Worm (Caenorhabditis elegans) whole organism, L4/young adult: ENCODE results near the gene inf-1.

Experiments used
- W03F9.2 ChIP-seq: fragments of 150-350 bp; optimal IDR thresholded peaks from 2 replicates; lab custom pipeline; 2014; ENCODE audit warnings: missing biosample characterization, missing genetic modification characterization
- dao-5 ChIP-seq: sonication (generic microtip); optimal IDR thresholded peaks from 2 replicates; lab custom pipeline; 2016; ENCODE audit warnings: missing genotype, missing genetic modification characterization, moderate library complexity, missing compliant biosample characterization
- him-1 ChIP-seq: sonication (generic microtip); optimal IDR thresholded peaks from 2 replicates; lab custom pipeline; 2016; ENCODE audit warnings: missing genotype, missing genetic modification reagents, missing genetic modification characterization, missing compliant biosample characterization

ce11 chrIII:6968080-6968639 lies 38.2 kb downstream of the inf-1 start, which contains the start of gene panl-2:
- TF ChIP-seq him-1 (no peak), dao-5 (tag; lab: Kevin White, UChicago) (no peak), W03F9.2 (tag; lab: Kevin White, UChicago) (no peak)
